Fruit fly (Drosophila melanogaster): ENCODE measurements around the gene CG10375.

Gene CG10375

DNA sequence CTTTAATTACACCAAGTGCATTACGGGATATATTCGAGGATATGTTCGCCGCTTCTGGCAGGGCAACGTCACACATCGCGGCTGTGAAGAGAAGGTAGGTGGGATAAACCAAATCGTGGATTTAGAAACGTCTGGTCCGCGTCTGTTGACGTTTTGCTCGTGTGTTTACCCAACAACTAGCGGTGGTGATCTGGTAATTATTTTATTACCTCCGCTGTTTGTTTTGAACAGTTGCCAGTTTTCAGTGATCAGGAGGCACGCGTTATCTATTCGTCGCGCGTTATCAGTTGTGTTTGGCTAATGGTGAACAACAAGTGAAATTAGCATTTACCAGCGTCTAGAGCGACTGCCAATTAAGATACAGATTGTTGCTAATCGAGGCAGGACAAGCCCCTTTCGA, 38.4 kb upstream of the CG10375 start:
- TF ChIP-seq h (optimal IDR thresholded peaks at IDR 0.05) = no peak
- TF ChIP-seq insv (optimal IDR thresholded peaks at IDR 0.05) = no peak
- TF ChIP-seq Sin3A (optimal IDR thresholded peaks at IDR 0.05) = no peak
- no peak for TF ChIP-seq psq (optimal IDR thresholded peaks at IDR 0.05)
- TF ChIP-seq ttk (optimal IDR thresholded peaks at IDR 0.05) = no peak
- no peak for TF ChIP-seq Myc (optimal IDR thresholded peaks at IDR 0.05)

dm6 chr3R:23729632-23730471, 37.7 kb upstream of the CG10375 start:
- TF ChIP-seq h (optimal IDR thresholded peaks at IDR 0.05) (no peak), Sin3A (optimal IDR thresholded peaks at IDR 0.05) (no peak), ttk (optimal IDR thresholded peaks at IDR 0.05) (no peak), psq (optimal IDR thresholded peaks at IDR 0.05) (no peak), insv (optimal IDR thresholded peaks at IDR 0.05) (no peak), Myc (optimal IDR thresholded peaks at IDR 0.05) (no peak)

dm6 chr3R:23730472-23730801, 37.1 kb upstream of the CG10375 start:
- no peak for TF ChIP-seq h (optimal IDR thresholded peaks at IDR 0.05)
- TF ChIP-seq insv (optimal IDR thresholded peaks at IDR 0.05) = no peak
- TF ChIP-seq psq (optimal IDR thresholded peaks at IDR 0.05) = no peak
- TF ChIP-seq ttk (optimal IDR thresholded peaks at IDR 0.05) = no peak
- TF ChIP-seq Myc (optimal IDR thresholded peaks at IDR 0.05) = no peak
- TF ChIP-seq Sin3A (optimal IDR thresholded peaks at IDR 0.05) = no peak

DNA sequence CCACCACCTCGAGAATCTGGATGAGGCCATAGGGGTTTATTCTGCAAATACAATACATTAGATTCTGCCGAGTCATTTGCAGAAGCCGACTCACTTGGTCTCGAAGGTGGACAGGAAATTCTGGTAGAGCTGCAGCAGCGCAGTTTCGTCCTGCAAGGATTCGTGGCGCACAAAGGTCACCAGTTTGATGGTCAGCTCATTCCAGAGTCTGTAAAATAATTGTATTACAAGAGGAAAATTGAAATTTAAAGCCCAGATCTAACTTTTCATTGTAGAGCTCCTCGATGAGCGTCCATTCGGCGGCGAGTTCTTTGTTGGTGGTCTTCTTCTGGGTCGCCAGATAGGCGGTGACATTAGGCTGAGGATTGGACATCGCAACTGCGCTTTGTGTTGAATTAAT, 35.0 kb upstream of the CG10375 start:
- TF ChIP-seq Sin3A (optimal IDR thresholded peaks at IDR 0.05) (no peak), Myc (optimal IDR thresholded peaks at IDR 0.05) (no peak), ttk (optimal IDR thresholded peaks at IDR 0.05) (no peak), psq (optimal IDR thresholded peaks at IDR 0.05) (no peak), insv (optimal IDR thresholded peaks at IDR 0.05) (no peak), h (optimal IDR thresholded peaks at IDR 0.05) (no peak)

DNA sequence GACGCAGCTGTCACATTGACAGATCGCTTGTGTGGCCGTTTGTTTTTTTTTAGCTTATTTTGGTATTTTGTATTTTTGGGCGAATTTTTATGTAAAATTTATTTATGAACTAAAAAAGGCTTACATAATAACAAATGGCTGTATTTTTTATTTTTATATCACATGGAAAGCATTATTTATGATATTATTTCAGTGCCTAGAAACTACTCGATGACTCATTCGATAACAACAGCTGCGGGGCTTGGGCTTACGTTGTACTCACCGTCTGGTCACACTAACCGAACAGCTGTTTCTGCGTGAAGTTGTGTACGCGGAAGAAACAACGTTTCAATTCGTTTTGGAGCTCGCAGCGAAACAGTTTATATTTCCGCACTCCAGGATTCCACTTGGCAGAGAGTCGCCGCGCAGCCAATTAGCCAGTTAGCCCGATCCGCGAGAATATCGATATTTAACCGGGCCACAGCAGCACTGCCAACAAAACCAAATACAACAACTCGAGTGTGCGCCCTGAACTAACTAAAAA, 34.5 kb upstream of the CG10375 start, which contains the start of the genes Hmgcr and Rpn9:
Hmgcr (plus strand) TSS at position 335 of the 523 bp plus-strand sequence.
Rpn9 (minus strand) TSS at position 473 of the 523 bp plus-strand sequence.
- TF ChIP-seq psq (optimal IDR thresholded peaks at IDR 0.05) = peak; percentile 83
- TF ChIP-seq Sin3A (optimal IDR thresholded peaks at IDR 0.05) = no peak
- TF ChIP-seq Myc (optimal IDR thresholded peaks at IDR 0.05) = no peak

DNA sequence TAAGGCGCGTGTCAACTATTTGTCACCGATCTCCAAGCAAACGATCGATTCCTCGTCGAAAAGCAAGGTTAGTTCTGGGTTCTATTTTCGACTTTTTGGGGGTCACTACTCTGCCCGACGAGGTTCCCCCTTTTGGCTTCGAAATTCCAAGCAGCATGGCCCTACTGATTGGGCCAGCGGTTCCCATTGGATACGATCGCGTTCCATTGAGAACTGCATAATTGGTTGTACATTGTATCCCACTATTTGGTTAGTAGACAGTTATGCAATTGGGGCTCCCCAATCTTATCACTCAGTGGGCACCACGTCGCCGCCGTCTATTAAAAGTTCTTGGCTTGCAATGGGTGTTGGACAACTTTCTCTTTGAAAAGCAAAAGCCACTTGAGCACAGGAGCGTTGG, 33.7 kb upstream of the CG10375 start:
- no peak for TF ChIP-seq insv (optimal IDR thresholded peaks at IDR 0.05)
- no peak for TF ChIP-seq h (optimal IDR thresholded peaks at IDR 0.05)

DNA sequence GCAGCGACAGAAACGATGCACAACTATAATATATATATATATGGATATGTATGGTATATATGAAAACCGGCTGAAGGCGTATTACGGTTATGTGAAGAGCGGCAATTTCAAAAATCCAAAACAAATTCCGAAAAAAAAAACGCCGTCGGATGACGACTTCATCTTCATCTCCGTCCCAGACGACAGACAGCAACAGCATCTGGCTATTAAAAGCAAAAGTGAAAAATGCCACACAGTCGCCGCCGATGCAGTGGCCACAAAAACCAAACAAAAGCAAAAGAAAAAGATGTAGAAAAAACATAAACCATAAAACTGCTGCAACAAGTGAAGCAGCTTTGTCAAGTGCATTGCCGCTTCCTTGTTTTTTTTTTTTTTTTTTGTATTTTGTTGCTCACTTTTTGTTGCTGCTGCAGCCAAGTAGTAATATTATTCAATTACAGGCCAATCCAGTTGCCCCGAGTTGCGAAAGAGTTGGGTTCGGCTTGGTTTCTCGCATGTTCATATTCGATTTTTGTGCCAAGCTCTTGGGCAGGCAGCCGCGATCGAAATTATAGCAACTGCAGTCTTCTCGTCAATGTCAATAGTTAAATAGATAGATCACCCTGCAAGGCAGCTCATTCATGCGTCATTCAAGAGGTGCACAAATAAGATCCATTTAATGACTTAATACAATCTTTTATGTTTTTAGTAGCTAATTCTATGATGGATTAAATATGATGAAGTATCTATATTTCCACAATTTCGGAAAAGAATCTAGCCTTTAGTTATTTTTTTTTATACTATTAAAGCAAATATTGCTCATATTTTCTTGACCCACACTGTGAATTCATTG, 32.7 kb upstream of the CG10375 start:
- TF ChIP-seq psq (optimal IDR thresholded peaks at IDR 0.05) (no peak), ttk (optimal IDR thresholded peaks at IDR 0.05) (no peak)

dm6 chr3R:23735648-23736047, 31.9 kb upstream of the CG10375 start:
- TF ChIP-seq insv (optimal IDR thresholded peaks at IDR 0.05) = no peak

dm6 chr3R:23736365-23736764, 31.1 kb upstream of the CG10375 start:
- TF ChIP-seq Sin3A (optimal IDR thresholded peaks at IDR 0.05) = no peak
- no peak for TF ChIP-seq psq (optimal IDR thresholded peaks at IDR 0.05)
- no peak for TF ChIP-seq h (optimal IDR thresholded peaks at IDR 0.05)
- no peak for TF ChIP-seq insv (optimal IDR thresholded peaks at IDR 0.05)
- no peak for TF ChIP-seq ttk (optimal IDR thresholded peaks at IDR 0.05)
- no peak for TF ChIP-seq Myc (optimal IDR thresholded peaks at IDR 0.05)

DNA sequence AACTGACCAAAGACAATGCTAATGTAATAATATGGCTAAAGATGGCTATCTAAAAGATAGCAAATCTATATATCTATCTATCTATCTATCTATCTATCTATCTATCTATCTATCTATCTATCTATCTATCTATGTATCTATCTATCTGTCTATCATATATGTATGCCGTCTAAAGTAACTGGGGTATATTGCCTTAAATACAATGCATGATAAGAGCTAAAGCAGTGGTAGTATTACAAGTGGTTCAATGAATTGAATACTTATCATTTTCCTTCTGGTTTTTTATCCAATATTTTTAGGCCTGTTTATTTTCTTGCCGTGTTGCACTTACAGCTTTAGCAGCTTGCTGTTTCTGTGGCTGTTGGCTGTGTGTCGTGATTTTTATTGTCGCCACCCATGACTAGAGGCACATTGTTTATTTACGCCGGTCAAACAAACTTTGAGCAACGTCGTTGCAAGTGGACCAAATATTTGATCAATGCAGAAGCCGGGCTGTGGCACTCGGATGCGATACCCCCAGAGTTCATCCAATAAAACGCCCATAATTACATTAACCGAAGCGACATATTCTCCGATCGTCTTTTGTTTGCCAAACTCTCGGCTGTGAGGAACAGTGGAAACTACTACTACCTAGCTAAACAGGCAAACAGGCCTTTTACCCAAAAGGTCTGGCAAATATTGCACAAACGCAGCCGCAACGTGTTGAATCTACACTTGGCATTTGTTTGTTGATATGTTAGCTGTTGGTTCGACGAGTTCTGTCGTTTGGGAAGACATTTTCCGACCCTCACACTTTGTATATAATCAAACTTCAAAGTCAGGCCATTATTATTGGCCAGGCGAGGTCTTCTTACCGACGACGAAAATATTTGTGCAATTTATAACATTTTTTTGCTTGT, 29.6 kb upstream of the CG10375 start:
- TF ChIP-seq psq (optimal IDR thresholded peaks at IDR 0.05) (no peak), Sin3A (optimal IDR thresholded peaks at IDR 0.05) (no peak), h (optimal IDR thresholded peaks at IDR 0.05) (no peak), Myc (optimal IDR thresholded peaks at IDR 0.05) (no peak), insv (optimal IDR thresholded peaks at IDR 0.05) (no peak), ttk (optimal IDR thresholded peaks at IDR 0.05) (no peak)

DNA sequence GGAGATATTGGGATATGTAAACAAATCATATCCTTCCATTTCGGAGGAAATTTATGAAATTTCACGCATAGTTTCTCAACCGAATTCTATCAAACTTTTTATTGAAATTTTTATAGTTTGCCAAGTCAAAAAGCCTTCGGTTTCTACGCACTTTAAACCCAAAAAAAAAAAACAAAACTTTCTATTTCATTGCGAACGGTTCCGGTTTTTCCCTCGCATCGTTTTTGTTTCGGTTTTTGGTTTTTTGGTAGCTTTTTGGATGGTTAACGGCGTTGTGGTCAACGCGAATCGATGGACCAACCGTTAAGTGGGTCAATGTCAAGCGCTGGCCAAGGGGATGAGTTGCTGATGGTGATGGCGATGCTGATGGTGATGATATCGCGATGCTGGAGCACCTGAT, 26.5 kb upstream of the CG10375 start:
- TF ChIP-seq ttk (optimal IDR thresholded peaks at IDR 0.05) = no peak

DNA sequence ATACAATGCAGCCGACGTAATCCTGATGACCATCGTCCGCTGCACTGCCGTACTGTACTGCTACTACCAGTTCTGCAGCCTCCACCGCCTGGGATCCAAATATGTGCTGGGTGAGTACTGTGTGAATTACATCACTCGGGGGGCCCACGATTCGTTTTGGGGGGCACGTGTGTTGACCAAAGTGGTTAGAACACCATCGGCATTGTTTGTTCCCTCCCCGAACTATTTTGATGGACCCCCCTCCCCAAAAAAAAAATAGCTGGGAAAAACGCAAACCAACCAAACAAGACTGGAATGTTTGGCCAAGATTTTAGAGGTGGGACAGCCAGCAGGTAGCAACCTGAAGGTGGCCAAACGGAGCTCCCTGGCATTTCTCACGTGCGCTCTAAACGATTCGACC, 20.1 kb upstream of the CG10375 start:
- TF ChIP-seq insv (optimal IDR thresholded peaks at IDR 0.05) = no peak
- no peak for TF ChIP-seq Sin3A (optimal IDR thresholded peaks at IDR 0.05)
- TF ChIP-seq h (optimal IDR thresholded peaks at IDR 0.05) = no peak
- TF ChIP-seq Myc (optimal IDR thresholded peaks at IDR 0.05) = no peak
- no peak for TF ChIP-seq psq (optimal IDR thresholded peaks at IDR 0.05)
- no peak for TF ChIP-seq ttk (optimal IDR thresholded peaks at IDR 0.05)

All from Kc167 (cell line).